Fruit fly (Drosophila melanogaster) whole organism, wandering third instar larva: Measurements from ENCODE around the gene pinta.

Experiments
- Abd-B ChIP-seq: fragments of >200 bp; optimal IDR thresholded peaks from 2 replicates; lab custom pipeline; 2017; ENCODE audit warnings: missing biosample characterization, missing genetic modification characterization
- CG32264 ChIP-seq: fragments of 200-800 bp; sonication (Bioruptor generic); optimal IDR thresholded peaks from 2 replicates; lab custom pipeline; 2016; ENCODE audit warnings: missing biosample characterization, missing genetic modification characterization
- CG9705 ChIP-seq: fragments of 200-800 bp; sonication (Bioruptor generic); optimal IDR thresholded peaks from 2 replicates; lab custom pipeline; 2018; ENCODE audit warnings: missing biosample characterization, mild to moderate bottlenecking, missing genetic modification characterization
- CrebA ChIP-seq: fragments of 200-800 bp; sonication (Bioruptor generic); optimal IDR thresholded peaks from 2 replicates; lab custom pipeline; 2016; ENCODE audit warnings: missing biosample characterization, mild to moderate bottlenecking, missing genetic modification characterization, borderline replicate concordance
- Dfd ChIP-seq: fragments of >200 bp; optimal IDR thresholded peaks from 2 replicates; lab custom pipeline; 2017; ENCODE audit warnings: missing biosample characterization, missing genetic modification characterization
- Dif ChIP-seq: fragments of 200-275, 200-300 bp; sonication (Bioruptor generic); optimal IDR thresholded peaks from 2 replicates; lab custom pipeline; 2018; ENCODE audit warnings: missing biosample characterization, missing genetic modification characterization; ENCODE audit not compliant: partially characterized antibody
- GATAd ChIP-seq: sonication (Bioruptor generic); optimal IDR thresholded peaks from 2 replicates; lab custom pipeline; 2016; ENCODE audit warnings: missing biosample characterization, missing genetic modification characterization
- HLH106 ChIP-seq: fragments of 200-800 bp; optimal IDR thresholded peaks from 3 replicates; lab custom pipeline; 2019; ENCODE audit warnings: missing biosample characterization, mild to moderate bottlenecking, missing genetic modification characterization, moderate library complexity
- Hnf4 ChIP-seq: fragments of 200-800 bp; sonication (Bioruptor generic); optimal IDR thresholded peaks from 2 replicates; lab custom pipeline; 2016; ENCODE audit warnings: missing biosample characterization, mild to moderate bottlenecking, missing genetic modification characterization
- Hr78 ChIP-seq: fragments of >200 bp; optimal IDR thresholded peaks from 2 replicates; lab custom pipeline; 2017; ENCODE audit warnings: missing biosample characterization, missing genetic modification characterization
- Hr83 ChIP-seq: fragments of 200-300 bp; sonication (Bioruptor generic); optimal IDR thresholded peaks from 2 replicates; lab custom pipeline; 2016; ENCODE audit warnings: missing biosample characterization, mild to moderate bottlenecking, missing genetic modification characterization, moderate library complexity; ENCODE audit not compliant: poor library complexity, severe bottlenecking
- Jra ChIP-seq: sonication (Bioruptor generic); optimal IDR thresholded peaks from 2 replicates; lab custom pipeline; 2016; ENCODE audit warnings: missing biosample characterization, missing genetic modification characterization
- Mio ChIP-seq: sonication (Bioruptor generic); optimal IDR thresholded peaks from 2 replicates; lab custom pipeline; 2016; ENCODE audit warnings: missing biosample characterization, missing genetic modification characterization
- Myc ChIP-seq: fragments of >200 bp; optimal IDR thresholded peaks from 2 replicates; lab custom pipeline; 2017
- N ChIP-seq: fragments of >200 bp; optimal IDR thresholded peaks from 2 replicates; lab custom pipeline; 2018; ENCODE audit warnings: missing biosample characterization, missing external identifiers, missing genetic modification characterization
- OdsH ChIP-seq: fragments of 200-800 bp; sonication (Bioruptor generic); optimal IDR thresholded peaks from 2 replicates; lab custom pipeline; 2016; ENCODE audit warnings: missing biosample characterization, mild to moderate bottlenecking, missing genetic modification characterization
- Rel ChIP-seq, 2 experiments: fragments of 200-800 bp; sonication (Bioruptor generic) in 1 of 2; optimal IDR thresholded peaks; 2 replicates in 1 of 2; 3 replicates in 1 of 2; lab custom pipeline; 2016 to 2019; ENCODE audit warnings: mild to moderate bottlenecking in 2 of 2, missing biosample characterization in 2 of 2, missing genetic modification characterization in 2 of 2, moderate library complexity in 1 of 2
- Sp1 ChIP-seq: fragments of 200-800 bp; sonication (Bioruptor generic); optimal IDR thresholded peaks from 3 replicates; lab custom pipeline; 2019; ENCODE audit warnings: missing biosample characterization, mild to moderate bottlenecking, missing genetic modification characterization, moderate library complexity
- Vsx2 ChIP-seq: fragments of 200-300, 225-300 bp; sonication (Bioruptor generic); optimal IDR thresholded peaks from 2 replicates; lab custom pipeline; 2018; ENCODE audit warnings: missing biosample characterization, missing genetic modification characterization; ENCODE audit not compliant: partially characterized antibody
- br ChIP-seq: fragments of 200-800 bp; sonication (Bioruptor generic); optimal IDR thresholded peaks from 2 replicates; lab custom pipeline; 2016; ENCODE audit warnings: missing biosample characterization, missing genetic modification characterization
- brk ChIP-seq: fragments of 200-800 bp; sonication (Bioruptor generic); optimal IDR thresholded peaks from 2 replicates; lab custom pipeline; 2016; ENCODE audit warnings: missing biosample characterization, mild to moderate bottlenecking, missing genetic modification characterization
- dl ChIP-seq, 2 experiments: fragments of 175-275, 200-275 bp in 1 of 2; fragments of 200-275 bp in 1 of 2; sonication (Bioruptor generic); optimal IDR thresholded peaks; lab custom pipeline; 2018; ENCODE audit warnings: mild to moderate bottlenecking in 2 of 2, missing biosample characterization in 2 of 2, missing genetic modification characterization in 2 of 2, moderate library complexity in 2 of 2; ENCODE audit not compliant: partially characterized antibody in 2 of 2, insufficient read depth in 1 of 2
- dmrt93B ChIP-seq: fragments of 200-800 bp; sonication (Bioruptor generic); optimal IDR thresholded peaks from 2 replicates; lab custom pipeline; 2018; ENCODE audit warnings: missing biosample characterization, mild to moderate bottlenecking, missing genetic modification characterization
- dsf ChIP-seq: sonication (Bioruptor generic); optimal IDR thresholded peaks from 2 replicates; lab custom pipeline; 2016; ENCODE audit warnings: missing biosample characterization, missing genetic modification characterization, borderline replicate concordance
- ey ChIP-seq: fragments of 200-800 bp; sonication (Bioruptor generic); optimal IDR thresholded peaks from 2 replicates; lab custom pipeline; 2016; ENCODE audit warnings: missing biosample characterization, missing genetic modification characterization
- foxo ChIP-seq, 2 experiments: fragments of 200-800 bp; sonication (Bioruptor generic); optimal IDR thresholded peaks; 2 replicates in 1 of 2; 3 replicates in 1 of 2; lab custom pipeline; 2016 to 2017; ENCODE audit warnings: missing biosample characterization in 2 of 2, missing genetic modification characterization in 2 of 2
- fru ChIP-seq: fragments of 200-800 bp; sonication (Bioruptor generic); optimal IDR thresholded peaks from 3 replicates; lab custom pipeline; 2016; ENCODE audit warnings: missing biosample characterization, mild to moderate bottlenecking, missing genetic modification characterization
- h ChIP-seq: fragments of 200-800 bp; sonication (Bioruptor generic); optimal IDR thresholded peaks from 3 replicates; lab custom pipeline; 2016; ENCODE audit warnings: missing biosample characterization, mild to moderate bottlenecking, missing genetic modification characterization
- jim ChIP-seq: fragments of 175-275, 200-325 bp; sonication (Bioruptor generic); optimal IDR thresholded peaks from 2 replicates; lab custom pipeline; 2016; ENCODE audit warnings: missing biosample characterization, mild to moderate bottlenecking, missing genetic modification characterization
- lola ChIP-seq: fragments of >200 bp; optimal IDR thresholded peaks from 2 replicates; lab custom pipeline; 2017; ENCODE audit warnings: missing biosample characterization, missing genetic modification characterization
- pan ChIP-seq: fragments of >200 bp; optimal IDR thresholded peaks from 2 replicates; lab custom pipeline; 2017
- psq ChIP-seq: fragments of 200-800 bp; sonication (Bioruptor generic); optimal IDR thresholded peaks from 3 replicates; lab custom pipeline; 2017; ENCODE audit warnings: missing biosample characterization, mild to moderate bottlenecking, missing genetic modification characterization, moderate library complexity
- rgr ChIP-seq: fragments of 200-800 bp; sonication (Bioruptor generic); optimal IDR thresholded peaks from 3 replicates; lab custom pipeline; 2016; ENCODE audit warnings: missing biosample characterization, mild to moderate bottlenecking, missing genetic modification characterization
- sage ChIP-seq: fragments of 200-800 bp; sonication (Bioruptor generic); optimal IDR thresholded peaks from 2 replicates; lab custom pipeline; 2016; ENCODE audit warnings: missing biosample characterization, mild to moderate bottlenecking, missing genetic modification characterization
- sv ChIP-seq: fragments of 200-800 bp; sonication (Bioruptor generic); optimal IDR thresholded peaks from 3 replicates; lab custom pipeline; 2016; ENCODE audit warnings: missing biosample characterization, missing genetic modification characterization
- tai ChIP-seq: sonication (Bioruptor generic); optimal IDR thresholded peaks from 2 replicates; lab custom pipeline; 2016; ENCODE audit warnings: missing biosample characterization, missing genetic modification characterization
- usp ChIP-seq: fragments of >200 bp; optimal IDR thresholded peaks from 2 replicates; lab custom pipeline; 2017; ENCODE audit warnings: missing biosample characterization, missing genetic modification characterization
- woc ChIP-seq: sonication (Bioruptor generic); optimal IDR thresholded peaks from 2 replicates; lab custom pipeline; 2016; ENCODE audit warnings: missing biosample characterization, mild to moderate bottlenecking, missing genetic modification characterization

Gene pinta

DNA sequence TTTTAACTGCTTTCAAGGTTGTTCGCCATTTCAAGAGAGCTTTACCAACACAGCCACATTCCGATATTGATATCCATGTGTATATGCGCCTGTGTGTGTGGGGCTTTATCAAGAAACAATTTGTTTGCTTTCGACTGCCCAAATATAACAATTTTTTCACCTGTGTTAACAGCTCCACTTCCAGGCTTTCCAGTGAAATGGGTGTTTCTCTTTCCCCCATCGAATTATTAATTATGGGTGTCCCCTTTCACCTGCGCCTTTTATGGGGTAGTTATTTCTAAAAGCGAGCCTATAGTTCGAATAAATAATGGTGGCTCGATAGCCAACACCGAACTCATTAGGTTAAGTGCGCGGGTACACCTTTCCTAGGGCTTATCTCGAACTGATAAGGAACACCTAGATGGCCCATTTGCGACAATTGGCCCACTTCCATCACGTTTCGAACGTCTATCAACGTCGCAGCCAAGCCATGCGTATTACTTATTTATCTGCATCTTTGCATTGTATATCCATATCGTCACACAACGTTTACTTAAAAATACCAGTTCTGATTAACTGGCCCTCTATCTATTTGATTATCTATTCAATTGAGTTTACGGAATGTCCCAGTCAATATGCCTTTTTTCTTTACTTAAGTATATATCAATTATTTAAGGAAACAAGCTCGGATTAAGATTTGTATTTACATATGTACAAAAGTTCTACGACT lies 12.7 kb downstream of the pinta start:
- TF ChIP-seq GATAd: no peak
- no peak for TF ChIP-seq ey (GFP tag; lab: Kevin White, UChicago)
- no peak for TF ChIP-seq usp (GFP tag; lab: Kevin White, UChicago)
- TF ChIP-seq sage (GFP tag; lab: Kevin White, UChicago): peak; percentile 23
- no peak for TF ChIP-seq Vsx2 (GFP tag; lab: Kevin White, UChicago)
- TF ChIP-seq Jra (GFP tag; lab: Kevin White, UChicago): no peak
- peak; percentile 58 for TF ChIP-seq Hnf4 (GFP tag; lab: Kevin White, UChicago)
- TF ChIP-seq Hr78 (GFP tag; lab: Kevin White, UChicago): no peak
- TF ChIP-seq HLH106 (tag; lab: Kevin White, UChicago): no peak
- TF ChIP-seq Hr83 (GFP tag; lab: Kevin White, UChicago): peak; percentile 91
- TF ChIP-seq fru (GFP tag; lab: Kevin White, UChicago): peak; percentile 43
- TF ChIP-seq OdsH (GFP tag; lab: Kevin White, UChicago): peak; percentile 59
- TF ChIP-seq CrebA (GFP tag; lab: Kevin White, UChicago): no peak
- TF ChIP-seq lola (GFP tag; lab: Kevin White, UChicago): no peak
- no peak for TF ChIP-seq Dif (GFP tag; lab: Kevin White, UChicago)
- no peak for TF ChIP-seq Rel (GFP tag; optimal IDR thresholded peaks at IDR 0.05; lab: Kevin White, UChicago)
- TF ChIP-seq Rel (tag; optimal IDR thresholded peaks at IDR 0.05; lab: Kevin White, UChicago): peak; percentile 33
- no peak for TF ChIP-seq Myc
- TF ChIP-seq dl (GFP tag; optimal IDR thresholded peaks at IDR 0.05; lab: Kevin White, UChicago; ENCODE audit: insufficient read depth in 1 of 2, partially characterized antibody in 2 of 2): no peak
- TF ChIP-seq CG9705 (GFP tag; lab: Kevin White, UChicago): no peak
- peak; percentile 59 for TF ChIP-seq rgr (GFP tag; lab: Kevin White, UChicago)
- no peak for TF ChIP-seq sv (GFP tag; lab: Kevin White, UChicago)
- TF ChIP-seq h (GFP tag; lab: Kevin White, UChicago): peak; percentile 57
- no peak for TF ChIP-seq Mio
- no peak for TF ChIP-seq Dfd (GFP tag; lab: Kevin White, UChicago)
- no peak for TF ChIP-seq jim (GFP tag; lab: Kevin White, UChicago)
- TF ChIP-seq foxo (GFP tag; optimal IDR thresholded peaks at IDR 0.05; lab: Kevin White, UChicago): peak in 1 of 2 experiments; percentile 12
- TF ChIP-seq Sp1 (GFP tag; lab: Kevin White, UChicago): peak; percentile 34
- TF ChIP-seq CG32264 (GFP tag; lab: Kevin White, UChicago): no peak
- no peak for TF ChIP-seq N (GFP tag; lab: Kevin White, UChicago)
- TF ChIP-seq br: peak; percentile 49
- TF ChIP-seq tai (GFP tag; lab: Kevin White, UChicago): no peak
- TF ChIP-seq woc (GFP tag; lab: Kevin White, UChicago): no peak

DNA sequence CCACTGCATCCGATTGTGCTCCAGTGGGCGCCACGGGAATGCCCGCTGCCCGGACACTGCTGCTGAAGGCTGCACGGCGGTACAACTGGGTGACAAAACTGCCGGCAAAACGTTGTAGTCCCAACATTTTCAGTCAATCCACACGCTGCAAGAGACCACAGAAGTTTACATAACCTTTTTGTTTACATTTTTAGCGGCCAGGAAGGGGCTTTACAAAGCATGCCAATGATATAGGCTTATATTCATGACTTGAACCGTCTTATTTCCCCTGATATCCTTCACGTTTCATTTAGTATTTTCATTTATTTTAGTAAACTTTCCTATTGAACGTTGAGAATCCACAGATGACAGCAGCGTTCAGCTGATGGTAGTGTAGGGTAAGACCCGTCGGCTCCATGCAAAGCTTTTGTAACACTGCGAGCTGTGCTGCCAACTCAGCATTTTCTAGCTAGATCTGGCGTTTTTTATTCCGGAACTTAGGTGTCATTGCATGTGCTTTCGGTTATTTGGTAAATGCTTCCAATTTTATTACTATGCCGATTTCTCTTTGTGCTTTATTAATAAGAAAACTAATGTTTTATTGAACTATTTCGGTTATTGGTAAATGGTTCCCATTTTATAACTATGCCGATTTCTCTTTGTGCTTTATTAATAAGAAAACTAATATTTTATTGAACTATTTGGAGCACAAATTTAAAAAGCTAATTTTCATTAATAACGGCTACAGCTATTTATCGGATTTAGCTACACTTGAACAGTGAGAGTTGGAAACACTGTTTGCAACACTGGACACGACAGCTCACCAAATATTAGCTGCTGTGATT lies 14.0 kb downstream of the pinta start, which contains the start of the genes CG13850 and lqfR:
CG13850 (minus strand) TSS at position 379 of the 824 bp plus-strand sequence.
lqfR (plus strand) TSS at position 765 of the 824 bp plus-strand sequence.
- TF ChIP-seq foxo (GFP tag; optimal IDR thresholded peaks at IDR 0.05; lab: Kevin White, UChicago) (peak in 1 of 2 experiments; percentile 85), jim (GFP tag; lab: Kevin White, UChicago) (no peak), Rel (GFP tag; optimal IDR thresholded peaks at IDR 0.05; lab: Kevin White, UChicago) (no peak), Rel (tag; optimal IDR thresholded peaks at IDR 0.05; lab: Kevin White, UChicago) (peak; percentile 48), Myc (peak; percentile 99), CG32264 (GFP tag; lab: Kevin White, UChicago) (peak; percentile 3), CrebA (GFP tag; lab: Kevin White, UChicago) (no peak), Hr83 (GFP tag; lab: Kevin White, UChicago) (peak; percentile 59), sage (GFP tag; lab: Kevin White, UChicago) (peak; percentile 44), CG9705 (GFP tag; lab: Kevin White, UChicago) (peak; percentile 59), Hnf4 (GFP tag; lab: Kevin White, UChicago) (peak; percentile 86), N (GFP tag; lab: Kevin White, UChicago) (no peak), Dfd (GFP tag; lab: Kevin White, UChicago) (no peak), Jra (GFP tag; lab: Kevin White, UChicago) (peak; percentile 85), dsf (peak; percentile 67), fru (GFP tag; lab: Kevin White, UChicago) (peak; percentile 86), dmrt93B (peak; percentile 80), rgr (GFP tag; lab: Kevin White, UChicago) (peak; percentile 80), pan (lab: Kevin White, UChicago) (no peak), woc (GFP tag; lab: Kevin White, UChicago) (peak; percentile 94), psq (peak; percentile 77), lola (GFP tag; lab: Kevin White, UChicago) (no peak), Hr78 (GFP tag; lab: Kevin White, UChicago) (no peak), OdsH (GFP tag; lab: Kevin White, UChicago) (peak; percentile 76), brk (GFP tag; lab: Kevin White, UChicago) (no peak), GATAd (peak; percentile 41), dl (GFP tag; optimal IDR thresholded peaks at IDR 0.05; lab: Kevin White, UChicago; ENCODE audit: insufficient read depth in 1 of 2, partially characterized antibody in 2 of 2) (no peak), br (peak; percentile 77), Dif (GFP tag; lab: Kevin White, UChicago) (no peak), Mio (peak; percentile 38), tai (GFP tag; lab: Kevin White, UChicago) (no peak), ey (GFP tag; lab: Kevin White, UChicago) (peak; percentile 75), Sp1 (GFP tag; lab: Kevin White, UChicago) (peak; percentile 75), usp (GFP tag; lab: Kevin White, UChicago) (no peak), sv (GFP tag; lab: Kevin White, UChicago) (peak; percentile 79), HLH106 (tag; lab: Kevin White, UChicago) (peak; percentile 74), h (GFP tag; lab: Kevin White, UChicago) (peak; percentile 86), Abd-B (GFP tag; lab: Kevin White, UChicago) (no peak)
